Worm (Caenorhabditis elegans) whole organism, L3 larva: Measurements from ENCODE around the gene pstk-1.

Experiments
- R02D3.7 ChIP-seq: fragments of 150-350 bp; optimal IDR thresholded peaks from 2 replicates; lab custom pipeline; 2014; ENCODE audit warnings: missing biosample characterization, missing genetic modification characterization
- ZK546.5 ChIP-seq: sonication (generic microtip); optimal IDR thresholded peaks from 2 replicates; lab custom pipeline; 2017; ENCODE audit warnings: missing biosample characterization, missing genetic modification characterization
- ama-1 ChIP-seq: fragments of 150-350 bp; optimal IDR thresholded peaks from 2 replicates; lab custom pipeline; 2018
- ceh-16 ChIP-seq: sonication (generic microtip); optimal IDR thresholded peaks from 2 replicates; lab custom pipeline; 2017; ENCODE audit warnings: missing biosample characterization, missing genetic modification characterization
- ceh-28 ChIP-seq: fragments of 150-350 bp; optimal IDR thresholded peaks from 2 replicates; lab custom pipeline; 2014; ENCODE audit warnings: missing biosample characterization, missing genetic modification reagents, missing genetic modification characterization
- ceh-82 ChIP-seq: fragments of 150-350 bp; optimal IDR thresholded peaks from 2 replicates; lab custom pipeline; 2014; ENCODE audit warnings: missing biosample characterization, missing genetic modification characterization
- ceh-9 ChIP-seq: sonication (generic microtip); optimal IDR thresholded peaks from 2 replicates; lab custom pipeline; 2018; ENCODE audit warnings: missing biosample characterization, missing genetic modification characterization
- egl-5 ChIP-seq: fragments of 150-350 bp; optimal IDR thresholded peaks from 2 replicates; lab custom pipeline; 2017; ENCODE audit warnings: missing biosample characterization, missing genetic modification reagents, missing genetic modification characterization, inconsistent platforms
- elt-1 ChIP-seq: fragments of 150-350 bp; optimal IDR thresholded peaks from 2 replicates; lab custom pipeline; 2014; ENCODE audit warnings: missing biosample characterization, missing genetic modification characterization
- elt-2 ChIP-seq: sonication (generic microtip); optimal IDR thresholded peaks from 2 replicates; lab custom pipeline; 2016; ENCODE audit warnings: missing genetic modification reagents, mild to moderate bottlenecking, missing genetic modification characterization, missing compliant biosample characterization
- elt-3 ChIP-seq, 3 experiments: fragments of 150-350 bp in 1 of 3; sonication (generic microtip) in 2 of 3; optimal IDR thresholded peaks; 2 replicates in 2 of 3; 4 replicates in 1 of 3; lab custom pipeline; 2014 to 2017; ENCODE audit warnings: missing biosample characterization in 3 of 3, missing genetic modification characterization in 3 of 3
- eor-1 ChIP-seq, 2 experiments: fragments of 150-350 bp; optimal IDR thresholded peaks; 2 replicates each; lab custom pipeline; 2014 to 2018; ENCODE audit warnings: missing biosample characterization in 2 of 2, missing genetic modification characterization in 2 of 2
- fkh-10 ChIP-seq: sonication (generic microtip); optimal IDR thresholded peaks from 2 replicates; lab custom pipeline; 2017; ENCODE audit warnings: missing biosample characterization, missing genetic modification reagents, missing genetic modification characterization
- fos-1 ChIP-seq: fragments of 150-350 bp; optimal IDR thresholded peaks from 2 replicates; lab custom pipeline; 2014; ENCODE audit warnings: missing biosample characterization, missing genetic modification characterization
- hmg-11 ChIP-seq: sonication (generic microtip); optimal IDR thresholded peaks from 2 replicates; lab custom pipeline; 2016; ENCODE audit warnings: missing genetic modification characterization, missing compliant biosample characterization
- jun-1 ChIP-seq: fragments of 150-350 bp; optimal IDR thresholded peaks from 2 replicates; lab custom pipeline; 2014; ENCODE audit warnings: missing biosample characterization, missing genetic modification reagents, missing genetic modification characterization
- lin-15B ChIP-seq: fragments of 150-350 bp; optimal IDR thresholded peaks from 2 replicates; lab custom pipeline; 2014; ENCODE audit warnings: missing biosample characterization, missing genetic modification characterization
- lsy-12 ChIP-seq: sonication (generic microtip); optimal IDR thresholded peaks from 2 replicates; lab custom pipeline; 2016; ENCODE audit warnings: mild to moderate bottlenecking, missing genetic modification characterization, missing compliant biosample characterization
- mml-1 ChIP-seq: fragments of 150-350 bp; sonication (generic microtip); optimal IDR thresholded peaks from 3 replicates; lab custom pipeline; 2014; ENCODE audit warnings: missing biosample characterization, missing genetic modification characterization
- nfya-1 ChIP-seq: sonication (generic microtip); optimal IDR thresholded peaks from 2 replicates; lab custom pipeline; 2017; ENCODE audit warnings: missing genetic modification characterization, mild to moderate bottlenecking, missing compliant biosample characterization, antibody characterized with exemption, moderate library complexity; ENCODE audit not compliant: insufficient read depth
- nhr-23 ChIP-seq: fragments of 150-350 bp; optimal IDR thresholded peaks from 2 replicates; lab custom pipeline; 2014; ENCODE audit warnings: missing biosample characterization, missing genetic modification reagents, missing genetic modification characterization
- nhr-28 ChIP-seq: fragments of 150-350 bp; optimal IDR thresholded peaks from 2 replicates; lab custom pipeline; 2014; ENCODE audit warnings: missing biosample characterization, missing genetic modification characterization
- nhr-43 ChIP-seq: sonication (generic microtip); optimal IDR thresholded peaks from 2 replicates; lab custom pipeline; 2016; ENCODE audit warnings: mild to moderate bottlenecking, missing genetic modification characterization, missing compliant biosample characterization; ENCODE audit not compliant: poor library complexity, severe bottlenecking
- nhr-67 ChIP-seq: fragments of 150-350 bp; optimal IDR thresholded peaks from 2 replicates; lab custom pipeline; 2014; ENCODE audit warnings: missing biosample characterization, missing genetic modification characterization
- nhr-76 ChIP-seq: fragments of 150-350 bp; sonication (generic microtip); optimal IDR thresholded peaks from 5 replicates; lab custom pipeline; 2014; ENCODE audit warnings: missing biosample characterization, missing genetic modification characterization
- nhr-77 ChIP-seq: fragments of 150-350 bp; optimal IDR thresholded peaks from 2 replicates; lab custom pipeline; 2014; ENCODE audit warnings: missing biosample characterization, missing genetic modification characterization
- sea-2 ChIP-seq: fragments of 150-350 bp; sonication (generic microtip); optimal IDR thresholded peaks from 4 replicates; lab custom pipeline; 2014; ENCODE audit warnings: missing biosample characterization, missing genetic modification reagents, missing genetic modification characterization
- skn-1 ChIP-seq: fragments of 150-350 bp; optimal IDR thresholded peaks from 2 replicates; lab custom pipeline; 2014; ENCODE audit warnings: missing biosample characterization, missing genetic modification characterization
- snpc-4 ChIP-seq: fragments of 150-350 bp; optimal IDR thresholded peaks from 2 replicates; lab custom pipeline; 2014; ENCODE audit warnings: missing biosample characterization, missing genetic modification characterization
- tbx-2 ChIP-seq: sonication (generic microtip); optimal IDR thresholded peaks from 2 replicates; lab custom pipeline; 2016; ENCODE audit warnings: mild to moderate bottlenecking, missing genetic modification characterization, missing compliant biosample characterization
- unc-39 ChIP-seq: sonication (generic microtip); optimal IDR thresholded peaks from 4 replicates; lab custom pipeline; 2017; ENCODE audit warnings: missing biosample characterization, missing genetic modification characterization
- unc-62 ChIP-seq: fragments of 150-350 bp; sonication (generic microtip); optimal IDR thresholded peaks from 4 replicates; lab custom pipeline; 2014; ENCODE audit warnings: missing biosample characterization, missing genetic modification reagents, missing genetic modification characterization

The pstk-1 gene

DNA sequence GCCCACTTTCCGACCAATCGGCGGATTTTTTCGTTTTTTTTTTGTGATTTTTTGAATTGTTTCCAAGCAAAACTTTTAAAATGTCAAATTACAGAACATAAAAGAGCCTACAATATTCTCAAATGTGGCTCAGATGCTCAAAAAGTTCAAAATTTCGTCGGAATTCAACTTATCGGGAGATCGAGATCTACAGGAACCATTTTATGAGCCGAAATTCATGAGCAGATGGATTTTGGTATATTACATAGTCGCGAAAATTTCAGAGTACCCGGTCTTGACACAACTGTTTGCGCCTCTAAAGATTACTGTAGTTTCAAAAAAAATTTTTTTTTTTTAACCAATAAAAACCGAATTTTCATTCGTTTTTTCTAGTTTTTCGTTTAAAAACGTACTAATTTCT lies 7.4 kb upstream of the pstk-1 start:
- no peak for TF ChIP-seq tbx-2 (tag; lab: Kevin White, UChicago)
- TF ChIP-seq lsy-12, result no peak

DNA sequence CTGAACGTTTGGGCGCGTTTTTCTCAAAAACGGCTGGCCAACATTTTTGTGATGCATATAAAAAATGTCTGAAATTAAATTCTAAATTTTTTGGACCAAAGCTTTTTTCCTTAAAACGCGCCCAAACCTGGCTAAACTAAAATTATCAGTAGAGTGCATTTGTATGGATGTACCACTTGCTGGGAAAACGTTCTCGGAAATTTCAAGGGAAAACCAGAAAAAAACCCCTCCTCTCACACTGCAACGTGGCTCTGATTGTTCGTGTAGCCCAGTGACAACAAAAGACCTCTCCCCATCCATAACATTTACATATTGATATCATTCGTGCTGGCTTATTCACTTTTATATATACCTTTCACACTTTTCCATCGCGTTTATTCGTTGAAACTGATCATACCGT lies 2.5 kb downstream of the pstk-1 start, which contains the start of gene Y49E10.29:
TSS of gene Y49E10.29 (plus strand) at position 301 of the 400 bp plus-strand sequence.
- TF ChIP-seq ceh-82 (tag; lab: Kevin White, UChicago) (no peak), skn-1 (no peak), unc-39 (tag; lab: Kevin White, UChicago) (no peak), snpc-4 (tag; lab: Kevin White, UChicago) (no peak), mml-1 (tag; lab: Kevin White, UChicago) (no peak), hmg-11 (tag; lab: Kevin White, UChicago) (no peak), egl-5 (tag; lab: Kevin White, UChicago) (no peak), lin-15B (tag; lab: Kevin White, UChicago) (no peak)

DNA sequence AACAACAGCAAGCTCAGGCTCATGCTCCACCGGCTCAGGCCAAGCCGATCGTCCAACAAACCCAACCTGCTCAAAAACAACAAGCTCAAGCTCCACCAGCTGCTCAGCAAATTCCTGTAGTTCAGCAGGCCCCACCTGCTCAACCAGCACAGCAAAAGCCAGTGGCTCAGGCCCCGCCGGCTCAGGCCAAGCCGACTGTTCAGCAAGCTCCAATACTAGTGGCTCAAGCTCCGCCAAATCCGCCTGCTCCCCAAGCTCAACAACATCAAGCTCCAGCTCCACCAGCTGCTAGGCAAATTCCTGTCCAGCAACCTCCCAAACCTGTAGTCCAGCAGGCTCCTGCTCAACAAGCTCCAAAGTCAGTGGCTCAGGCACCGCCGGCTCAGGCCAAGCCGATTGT lies 3.4 kb downstream of the pstk-1 start:
- TF ChIP-seq nhr-76 (tag; lab: Kevin White, UChicago), result no peak
- no peak for TF ChIP-seq unc-39 (tag; lab: Kevin White, UChicago)
- no peak for TF ChIP-seq unc-62 (GFP tag; lab: Kevin White, UChicago)
- TF ChIP-seq nhr-43, result no peak
- TF ChIP-seq ceh-16 (tag; lab: Kevin White, UChicago), result no peak
- no peak for TF ChIP-seq elt-1
- no peak for TF ChIP-seq hmg-11 (tag; lab: Kevin White, UChicago)
- no peak for TF ChIP-seq ceh-82 (tag; lab: Kevin White, UChicago)
- TF ChIP-seq nfya-1 (tag; lab: Kevin White, UChicago), result no peak
- TF ChIP-seq R02D3.7 (tag; lab: Kevin White, UChicago), result no peak
- TF ChIP-seq tbx-2 (tag; lab: Kevin White, UChicago), result no peak
- TF ChIP-seq eor-1 (tag; optimal IDR thresholded peaks at IDR 0.05; lab: Kevin White, UChicago), result no peak
- TF ChIP-seq ceh-9 (tag; lab: Kevin White, UChicago), result no peak
- TF ChIP-seq skn-1, result no peak
- no peak for TF ChIP-seq nhr-77 (tag; lab: Kevin White, UChicago)
- TF ChIP-seq, all 47 proteins: peak for 0

ce11 chrIII:12470589-12470988 lies 4.2 kb downstream of the pstk-1 start:
- TF ChIP-seq nhr-23 (tag; lab: Kevin White, UChicago), result no peak
- no peak for TF ChIP-seq nhr-43
- TF ChIP-seq eor-1 (tag; optimal IDR thresholded peaks at IDR 0.05; lab: Kevin White, UChicago), result no peak
- TF ChIP-seq ama-1 (lab: Kevin White, UChicago), result no peak
- no peak for TF ChIP-seq elt-3 (tag; optimal IDR thresholded peaks at IDR 0.05; lab: Kevin White, UChicago)
- no peak for TF ChIP-seq fos-1 (tag; lab: Kevin White, UChicago)
- TF ChIP-seq, all 47 proteins: peak for 0

ce11 chrIII:12472497-12472896 lies 6.1 kb downstream of the pstk-1 start, which contains the start of gene cccp-1:
TSS of gene cccp-1 (plus strand) at chrIII:12472873.
- TF ChIP-seq nfya-1 (tag; lab: Kevin White, UChicago) (peak; percentile 71), unc-39 (tag; lab: Kevin White, UChicago) (no peak), jun-1 (tag; lab: Kevin White, UChicago) (no peak), lin-15B (tag; lab: Kevin White, UChicago) (peak; percentile 25), tbx-2 (tag; lab: Kevin White, UChicago) (no peak), ceh-28 (peak; percentile 88), nhr-67 (tag; lab: Kevin White, UChicago) (no peak), hmg-11 (tag; lab: Kevin White, UChicago) (peak; percentile 67), elt-2 (tag; lab: Kevin White, UChicago) (peak; percentile 19), nhr-28 (tag; lab: Kevin White, UChicago) (no peak), lsy-12 (no peak), fkh-10 (GFP tag; lab: Kevin White, UChicago) (peak; percentile 53)

- TF ChIP-seq unc-62 (GFP tag; lab: Kevin White, UChicago) (no peak), sea-2 (GFP tag; lab: Kevin White, UChicago) (no peak), ZK546.5 (no peak), egl-5 (tag; lab: Kevin White, UChicago) (no peak)
- TF ChIP-seq, all 47 proteins: peak for 0
Measured at ce11 chrIII:12484432-12484831, 18.0 kb downstream of the pstk-1 start, which contains the start of gene arrd-16. TSS of gene arrd-16 (plus strand) at chrIII:12484732.
